Worm (Caenorhabditis elegans): Measurements from ENCODE around the gene nstp-5.
A peak's percentile ranks its signal among the peaks of the same experiment; 100 is the strongest.

nstp-5 gene

DNA sequence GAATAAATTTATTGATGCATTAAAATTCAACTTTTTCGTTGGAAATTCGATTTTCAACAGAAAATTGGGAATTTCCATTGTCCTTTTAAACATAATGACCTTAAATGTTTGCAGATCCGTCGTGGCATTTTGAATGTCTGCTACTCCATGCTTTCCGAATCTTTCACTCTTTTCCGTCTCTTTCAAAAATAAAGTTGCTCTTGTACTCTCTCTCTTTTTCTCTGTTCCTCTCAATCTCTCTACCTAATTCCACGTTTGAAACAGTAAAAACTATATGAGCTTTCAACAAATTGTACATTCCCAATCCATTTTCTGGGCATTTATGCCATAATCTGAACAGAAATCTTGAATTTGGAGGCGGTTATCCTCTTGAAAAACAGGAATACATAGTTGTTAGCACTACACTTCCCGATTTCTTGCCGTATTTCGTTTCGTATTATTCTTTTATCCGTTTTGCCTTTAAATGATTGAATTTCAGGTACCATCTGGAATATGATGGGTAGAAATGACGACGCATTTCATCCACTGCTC is 6.3 kb upstream of the nstp-5 start, which contains the start of gene srf-3:
srf-3 (plus strand) TSS at position 481 of the 531 bp plus-strand sequence.
- TF ChIP-seq ces-1 (GFP tag; optimal IDR thresholded peaks at IDR 0.05): peak; percentile 16
- TF ChIP-seq ceh-83 (GFP tag; optimal IDR thresholded peaks at IDR 0.05): no peak

DNA sequence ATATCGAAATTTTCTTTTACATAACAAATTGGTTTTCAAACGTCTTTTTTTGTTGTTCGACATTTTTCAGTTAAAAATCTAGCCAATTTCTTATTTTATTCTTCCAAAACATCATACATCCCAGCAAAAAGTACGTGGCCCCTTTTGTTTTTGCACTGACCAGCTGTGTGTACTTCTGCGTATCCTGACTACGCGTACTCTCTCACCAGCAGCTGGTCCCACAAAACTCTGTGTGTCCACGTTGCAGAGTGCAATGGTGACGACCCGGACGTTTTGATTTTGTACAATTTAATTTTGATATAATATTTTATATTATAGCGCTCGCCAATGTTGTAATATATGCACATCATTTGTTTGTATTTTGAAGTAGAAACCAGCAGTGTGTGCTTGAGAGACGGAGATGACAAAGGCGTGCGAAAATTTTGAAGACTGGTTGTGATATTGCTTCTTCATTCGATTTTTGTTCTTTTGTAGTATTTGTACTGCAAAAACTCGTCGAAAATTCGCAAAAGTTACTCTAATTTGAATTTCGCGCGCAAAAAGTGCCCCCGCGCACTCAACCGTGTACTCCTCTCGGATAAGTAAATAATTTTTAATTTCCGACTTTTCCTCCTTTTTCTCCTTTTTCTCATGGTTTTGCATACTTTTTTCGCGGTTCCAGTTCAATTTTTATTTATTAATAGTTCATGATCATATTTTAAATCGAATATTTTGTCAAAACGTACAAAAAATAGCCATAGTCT is 805 bp upstream of the nstp-5 start:
- no peak for TF ChIP-seq ceh-39 (tag; optimal IDR thresholded peaks at IDR 0.05)
- TF ChIP-seq hlh-1 (tag; optimal IDR thresholded peaks at IDR 0.05): peak; percentile 89
- TF ChIP-seq nhr-2 (tag; optimal IDR thresholded peaks at IDR 0.05): peak; percentile 54
- no peak for TF ChIP-seq ces-1 (GFP tag; optimal IDR thresholded peaks at IDR 0.05)
- TF ChIP-seq flh-1 (GFP tag; optimal IDR thresholded peaks at IDR 0.05): no peak
- TF ChIP-seq sem-2 (GFP tag; optimal IDR thresholded peaks at IDR 0.05): no peak
- TF ChIP-seq cnd-1 (tag; optimal IDR thresholded peaks at IDR 0.05): peak; percentile 74
- no peak for TF ChIP-seq bed-3 (GFP tag; optimal IDR thresholded peaks at IDR 0.05)
- no peak for TF ChIP-seq unc-39 (tag; optimal IDR thresholded peaks at IDR 0.05)

DNA sequence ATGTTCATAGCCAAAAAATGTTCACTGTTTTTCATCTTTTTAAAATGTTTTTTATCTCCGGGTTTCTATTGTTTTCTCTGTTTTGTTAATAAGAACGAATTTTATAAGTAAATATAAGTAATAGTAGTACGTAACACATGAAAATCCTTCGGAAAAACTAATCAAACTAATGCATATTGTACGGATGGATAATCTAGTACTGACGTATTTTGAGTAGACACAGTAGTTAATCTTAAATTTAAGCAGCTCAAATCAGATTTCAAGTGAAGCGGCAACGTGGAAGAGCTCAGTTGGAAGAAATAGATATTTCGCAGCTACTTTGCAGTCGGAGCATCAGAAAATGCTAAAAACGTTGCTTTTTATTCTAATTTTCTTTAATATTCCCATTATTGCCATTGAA is 4.4 kb downstream of the nstp-5 start, which contains the start of gene gcy-18:
gcy-18 (plus strand) TSS at position 301 of the 400 bp plus-strand sequence.
- TF ChIP-seq zip-8 (tag; optimal IDR thresholded peaks at IDR 0.05) (no peak), unc-62 (GFP tag; optimal IDR thresholded peaks at IDR 0.05) (no peak), unc-120 (tag; optimal IDR thresholded peaks at IDR 0.05; ENCODE audit: poor library complexity, severe bottlenecking) (no peak)

DNA sequence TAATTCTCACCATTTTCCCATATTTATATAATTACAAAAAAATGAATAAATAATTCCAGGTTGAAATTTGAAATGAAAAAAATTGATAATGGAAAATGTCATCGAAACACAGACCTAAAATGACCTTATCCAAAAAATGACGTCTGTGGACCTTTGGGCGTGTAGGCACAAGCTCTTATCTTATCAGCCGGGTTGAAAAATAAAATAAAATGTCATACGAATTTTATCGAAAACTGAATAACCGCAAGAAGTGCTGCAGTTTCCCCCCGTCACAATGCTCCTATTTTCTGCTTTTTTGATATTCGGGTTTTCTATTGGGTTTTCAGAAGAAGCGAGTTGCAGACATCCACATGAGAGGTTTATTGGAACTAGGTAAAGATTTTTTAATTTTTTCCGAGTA is 10.5 kb downstream of the nstp-5 start, which contains the start of gene clec-186:
clec-186 (plus strand) TSS at position 226 of the 400 bp plus-strand sequence.
- TF ChIP-seq ceh-43 (GFP tag; optimal IDR thresholded peaks at IDR 0.05): no peak
- TF ChIP-seq ceh-39 (tag; optimal IDR thresholded peaks at IDR 0.05): no peak
- TF ChIP-seq nhr-237 (tag; optimal IDR thresholded peaks at IDR 0.05): no peak
- TF ChIP-seq cnd-1 (tag; optimal IDR thresholded peaks at IDR 0.05): no peak
- no peak for TF ChIP-seq nhr-2 (tag; optimal IDR thresholded peaks at IDR 0.05)

DNA sequence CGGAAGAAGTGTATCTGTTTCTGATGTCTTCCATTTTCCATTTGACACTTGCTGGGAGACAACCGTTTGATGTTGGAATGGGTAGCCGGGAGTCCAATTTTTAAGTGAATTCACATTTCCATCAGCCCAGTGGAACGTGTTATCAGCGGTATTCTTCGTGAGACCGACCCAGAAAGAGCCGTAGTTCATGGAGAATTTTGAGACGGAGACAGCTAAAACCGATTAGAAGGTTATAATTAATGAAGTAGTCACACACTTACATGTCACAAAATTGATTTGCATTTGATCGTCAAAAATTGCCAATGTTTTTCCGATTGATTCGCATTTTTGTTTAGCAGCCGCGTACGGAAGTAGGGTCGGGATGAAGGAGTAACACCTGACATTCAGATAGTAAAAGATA is 14.0 kb downstream of the nstp-5 start:
- TF ChIP-seq unc-62 (GFP tag; optimal IDR thresholded peaks at IDR 0.05): no peak
- TF ChIP-seq elt-1 (tag; optimal IDR thresholded peaks at IDR 0.05; ENCODE audit: borderline replicate concordance, insufficient read depth): no peak
- no peak for TF ChIP-seq unc-39 (tag; optimal IDR thresholded peaks at IDR 0.05)
- no peak for TF ChIP-seq snpc-4 (tag; optimal IDR thresholded peaks at IDR 0.05)
- no peak for TF ChIP-seq bed-3 (GFP tag; optimal IDR thresholded peaks at IDR 0.05)
- no peak for TF ChIP-seq mls-2 (tag; optimal IDR thresholded peaks at IDR 0.05)
- no peak for TF ChIP-seq ceh-43 (GFP tag; optimal IDR thresholded peaks at IDR 0.05)
- no peak for TF ChIP-seq nhr-76 (tag; optimal IDR thresholded peaks at IDR 0.05)
- no peak for TF ChIP-seq tbx-8 (GFP tag; optimal IDR thresholded peaks at IDR 0.05)
- TF ChIP-seq nhr-2 (tag; optimal IDR thresholded peaks at IDR 0.05): no peak

DNA sequence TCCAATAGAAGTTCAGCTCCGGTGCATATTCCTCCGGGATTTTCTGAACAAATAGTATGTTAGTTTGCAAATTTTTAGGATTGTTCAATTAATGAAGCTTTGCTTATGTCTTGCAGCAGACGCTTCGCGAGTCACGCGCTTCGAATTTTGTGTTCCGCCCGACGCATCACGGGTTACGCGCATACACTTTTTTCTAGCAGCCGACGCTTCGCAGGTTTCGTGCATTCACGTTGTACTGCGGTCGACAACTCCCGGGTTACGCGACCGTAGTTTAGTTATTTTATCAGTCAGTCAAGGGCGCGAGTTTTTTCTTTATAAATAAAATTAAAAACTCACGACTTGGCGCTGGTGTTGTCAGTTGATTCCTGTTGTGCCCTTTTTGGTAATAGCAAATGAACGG is 14.5 kb downstream of the nstp-5 start:
- TF ChIP-seq unc-120 (tag; optimal IDR thresholded peaks at IDR 0.05; ENCODE audit: poor library complexity, severe bottlenecking): no peak
- TF ChIP-seq flh-1 (GFP tag; optimal IDR thresholded peaks at IDR 0.05): no peak
- no peak for TF ChIP-seq cnd-1 (tag; optimal IDR thresholded peaks at IDR 0.05)
- no peak for TF ChIP-seq nhr-28 (tag; optimal IDR thresholded peaks at IDR 0.05)
- TF ChIP-seq unc-39 (tag; optimal IDR thresholded peaks at IDR 0.05): no peak
- no peak for TF ChIP-seq ham-2 (GFP tag; optimal IDR thresholded peaks at IDR 0.05)
- TF ChIP-seq lin-13 (tag; optimal IDR thresholded peaks at IDR 0.05): no peak
- no peak for TF ChIP-seq unc-62 (GFP tag; optimal IDR thresholded peaks at IDR 0.05)
- no peak for TF ChIP-seq drap-1 (GFP tag; optimal IDR thresholded peaks at IDR 0.05)
- TF ChIP-seq tbx-8 (GFP tag; optimal IDR thresholded peaks at IDR 0.05): no peak
- no peak for TF ChIP-seq sem-2 (GFP tag; optimal IDR thresholded peaks at IDR 0.05)
- TF ChIP-seq ces-1 (GFP tag; optimal IDR thresholded peaks at IDR 0.05): no peak
- no peak for TF ChIP-seq M03D4.4 (tag; optimal IDR thresholded peaks at IDR 0.05)

DNA sequence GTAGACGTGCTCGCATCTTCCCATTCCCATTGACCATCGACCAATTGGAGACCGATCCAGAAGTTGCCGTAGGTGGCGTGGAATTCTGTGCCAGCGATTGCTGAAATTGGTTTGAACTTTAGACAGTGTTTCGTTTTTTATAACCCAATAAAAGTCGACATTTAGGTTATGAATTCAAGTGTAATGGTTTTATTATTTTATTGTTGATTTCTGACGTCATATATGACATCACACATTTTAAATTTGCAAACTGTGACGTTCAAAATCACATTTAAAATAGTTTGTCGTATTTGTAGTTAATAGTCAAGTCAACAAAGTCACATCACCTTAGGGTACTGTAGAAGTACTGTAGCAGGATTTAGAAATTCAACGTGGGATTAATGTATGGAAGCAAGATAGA is 15.0 kb downstream of the nstp-5 start:
- TF ChIP-seq zip-8 (tag; optimal IDR thresholded peaks at IDR 0.05) (peak; percentile 84), nhr-76 (tag; optimal IDR thresholded peaks at IDR 0.05) (no peak), ceh-39 (tag; optimal IDR thresholded peaks at IDR 0.05) (no peak), elt-3 (tag; optimal IDR thresholded peaks at IDR 0.05) (no peak)
